Worm (Caenorhabditis elegans): ENCODE measurements around the gene col-133.

col-133 gene

ce11 chrIV:14083505-14083904 is 15.7 kb downstream of the col-133 start, which contains the start of gene F52B11.2:
Gene F52B11.2 (plus strand): TSS chrIV:14083568.
- no peak for TF ChIP-seq fos-1 (tag; optimal IDR thresholded peaks at IDR 0.05)
- TF ChIP-seq mbf-1 (tag; optimal IDR thresholded peaks at IDR 0.05): no peak
- TF ChIP-seq nhr-237 (tag; optimal IDR thresholded peaks at IDR 0.05): no peak
- TF ChIP-seq skn-1 (tag; optimal IDR thresholded peaks at IDR 0.05): no peak
- no peak for TF ChIP-seq lsy-2 (tag; optimal IDR thresholded peaks at IDR 0.05)
- TF ChIP-seq gmeb-1 (tag; optimal IDR thresholded peaks at IDR 0.05): no peak
- no peak for TF ChIP-seq nhr-25 (tag; optimal IDR thresholded peaks at IDR 0.05)
- no peak for TF ChIP-seq crh-2 (tag; optimal IDR thresholded peaks at IDR 0.05)

- TF ChIP-seq elt-3 (tag; optimal IDR thresholded peaks at IDR 0.05) (no peak), crh-2 (tag; optimal IDR thresholded peaks at IDR 0.05) (peak; percentile 38), nhr-237 (tag; optimal IDR thresholded peaks at IDR 0.05) (no peak), nhr-11 (tag; optimal IDR thresholded peaks at IDR 0.05) (no peak), fos-1 (tag; optimal IDR thresholded peaks at IDR 0.05) (no peak), unc-55 (GFP tag; optimal IDR thresholded peaks at IDR 0.05) (peak; percentile 15), nhr-129 (tag; optimal IDR thresholded peaks at IDR 0.05) (peak; percentile 8)
These were observed 16.2 kb downstream of the col-133 start for ce11 chrIV:14082956-14083355.

- TF ChIP-seq lsy-2 (tag; optimal IDR thresholded peaks at IDR 0.05): no peak
- no peak for TF ChIP-seq ztf-4 (tag; optimal IDR thresholded peaks at IDR 0.05)
- no peak for TF ChIP-seq unc-62 (GFP tag; optimal IDR thresholded peaks at IDR 0.05)
- TF ChIP-seq lin-13 (GFP tag; optimal IDR thresholded peaks at IDR 0.05): no peak
- no peak for TF ChIP-seq Y55F3AM.14 (GFP tag; optimal IDR thresholded peaks at IDR 0.05)
- TF ChIP-seq nhr-77 (tag; optimal IDR thresholded peaks at IDR 0.05): no peak
These were observed 22.0 kb downstream of the col-133 start, which contains the start of gene cfp-1 for ce11 chrIV:14077135-14077534. Gene cfp-1 (plus strand): TSS chrIV:14077435.

- TF ChIP-seq zag-1 (tag; optimal IDR thresholded peaks at IDR 0.05) (no peak), ama-1 (optimal IDR thresholded peaks at IDR 0.05) (no peak), lin-11 (tag; optimal IDR thresholded peaks at IDR 0.05) (no peak), nhr-237 (tag; optimal IDR thresholded peaks at IDR 0.05) (no peak), nhr-21 (tag; optimal IDR thresholded peaks at IDR 0.05) (no peak), unc-39 (tag; optimal IDR thresholded peaks at IDR 0.05) (no peak), gmeb-1 (tag; optimal IDR thresholded peaks at IDR 0.05) (no peak), Y55F3AM.14 (GFP tag; optimal IDR thresholded peaks at IDR 0.05) (no peak), F13H6.1 (tag; optimal IDR thresholded peaks at IDR 0.05) (no peak), nhr-25 (tag; optimal IDR thresholded peaks at IDR 0.05) (no peak), blmp-1 (tag; optimal IDR thresholded peaks at IDR 0.05; ENCODE audit: insufficient read depth) (no peak)
These were observed 24.7 kb downstream of the col-133 start for ce11 chrIV:14074456-14074855.

- TF ChIP-seq lsy-2 (tag; optimal IDR thresholded peaks at IDR 0.05) (peak in 1 of 2 experiments; percentile 16), nhr-25 (tag; optimal IDR thresholded peaks at IDR 0.05) (no peak), ztf-1 (GFP tag; conservative IDR thresholded peaks at IDR 0.05) (0 out of 2 replicates have a peak, but pooled peaks have one; percentile 40)
These were observed 27.0 kb downstream of the col-133 start for ce11 chrIV:14072011-14072649.

ce11 chrIV:14071466-14071865 is 27.7 kb downstream of the col-133 start, which contains the start of gene ccar-1:
Gene ccar-1 (plus strand): TSS chrIV:14071548.
- TF ChIP-seq aly-2 (tag; optimal IDR thresholded peaks at IDR 0.05): no peak
- TF ChIP-seq Y55F3AM.14 (GFP tag; optimal IDR thresholded peaks at IDR 0.05): no peak
- no peak for TF ChIP-seq alr-1 (tag; optimal IDR thresholded peaks at IDR 0.05)
- TF ChIP-seq mbf-1 (tag; optimal IDR thresholded peaks at IDR 0.05): no peak
- TF ChIP-seq lin-13 (GFP tag; optimal IDR thresholded peaks at IDR 0.05): no peak
- TF ChIP-seq unc-39 (tag; optimal IDR thresholded peaks at IDR 0.05): no peak
- TF ChIP-seq egl-27 (tag; optimal IDR thresholded peaks at IDR 0.05): no peak
- no peak for TF ChIP-seq R02D3.7 (tag; optimal IDR thresholded peaks at IDR 0.05)
- no peak for TF ChIP-seq lsy-2 (tag; optimal IDR thresholded peaks at IDR 0.05)
- TF ChIP-seq lin-11 (tag; optimal IDR thresholded peaks at IDR 0.05): no peak
- no peak for TF ChIP-seq ama-1 (optimal IDR thresholded peaks at IDR 0.05)

- peak; percentile 49 for TF ChIP-seq fos-1 (tag; optimal IDR thresholded peaks at IDR 0.05)
- TF ChIP-seq gmeb-1 (tag; optimal IDR thresholded peaks at IDR 0.05): peak; percentile 83
- peak; percentile 36 for TF ChIP-seq egl-27 (tag; optimal IDR thresholded peaks at IDR 0.05)
- TF ChIP-seq elt-1 (tag; optimal IDR thresholded peaks at IDR 0.05): no peak
- peak; percentile 35 for TF ChIP-seq blmp-1 (tag; optimal IDR thresholded peaks at IDR 0.05; ENCODE audit: insufficient read depth)
- TF ChIP-seq lsy-2 (tag; optimal IDR thresholded peaks at IDR 0.05): peak; percentile 81 to 92
- TF ChIP-seq mdl-1 (tag; optimal IDR thresholded peaks at IDR 0.05): peak in 1 of 2 experiments; percentile 29
- TF ChIP-seq lin-13 (GFP tag; optimal IDR thresholded peaks at IDR 0.05): peak; percentile 91
- peak; percentile 98 for TF ChIP-seq nhr-129 (tag; optimal IDR thresholded peaks at IDR 0.05)
- no peak for TF ChIP-seq mbf-1 (tag; optimal IDR thresholded peaks at IDR 0.05)
- TF ChIP-seq lin-11 (tag; optimal IDR thresholded peaks at IDR 0.05): peak; percentile 85
- no peak for TF ChIP-seq nhr-10 (tag; optimal IDR thresholded peaks at IDR 0.05)
- no peak for TF ChIP-seq nhr-11 (tag; optimal IDR thresholded peaks at IDR 0.05)
- peak; percentile 39 for TF ChIP-seq snpc-4 (tag; optimal IDR thresholded peaks at IDR 0.05)
- no peak for TF ChIP-seq unc-62 (GFP tag; optimal IDR thresholded peaks at IDR 0.05)
- TF ChIP-seq ztf-11 (tag; optimal IDR thresholded peaks at IDR 0.05): no peak
- peak; percentile 64 for TF ChIP-seq ztf-4 (tag; optimal IDR thresholded peaks at IDR 0.05)
- TF ChIP-seq crh-2 (tag; optimal IDR thresholded peaks at IDR 0.05): peak; percentile 87
- TF ChIP-seq nhr-23 (tag; optimal IDR thresholded peaks at IDR 0.05): no peak
- no peak for TF ChIP-seq nhr-237 (tag; optimal IDR thresholded peaks at IDR 0.05)
- no peak for TF ChIP-seq alr-1 (tag; optimal IDR thresholded peaks at IDR 0.05)
- TF ChIP-seq ceh-16 (tag; optimal IDR thresholded peaks at IDR 0.05): no peak
- TF ChIP-seq aly-2 (tag; optimal IDR thresholded peaks at IDR 0.05): no peak
- TF ChIP-seq elt-3 (tag; optimal IDR thresholded peaks at IDR 0.05): no peak
- TF ChIP-seq R02D3.7 (tag; optimal IDR thresholded peaks at IDR 0.05): peak; percentile 33
These were observed 28.2 kb downstream of the col-133 start for ce11 chrIV:14070992-14071289.

Measured in whole organism, L2 larva.